Worm (Caenorhabditis elegans) whole organism, L4 larva: Measurements from ENCODE around the gene F47D12.9.

Experiments
- T26A8.4 ChIP-seq: fragments of 200-800 bp; sonication (Bioruptor generic); IDR thresholded peaks from 2 replicates; pipeline ENCODE4 v1.3.6; 2022; ENCODE audit warnings: missing genetic modification characterization, missing compliant biosample characterization
- Y105C5A.15 ChIP-seq: fragments of 200-800 bp; sonication (Bioruptor generic); IDR thresholded peaks from 2 replicates; pipeline ENCODE4 v1.3.6; 2022; ENCODE audit warnings: missing genetic modification characterization, missing compliant biosample characterization
- Y5F2A.4 ChIP-seq: fragments of 200-800 bp; sonication (Bioruptor generic); optimal IDR thresholded peaks from 2 replicates; lab custom pipeline; 2018; ENCODE audit warnings: mild to moderate bottlenecking, missing genetic modification characterization, missing compliant biosample characterization
- aly-2 ChIP-seq: sonication (generic microtip); optimal IDR thresholded peaks from 2 replicates; lab custom pipeline; 2018; ENCODE audit warnings: missing biosample characterization, missing genetic modification characterization
- ama-1 ChIP-seq: fragments of 150-350 bp; optimal IDR thresholded peaks from 2 replicates; lab custom pipeline; 2014; ENCODE audit warnings: inconsistent platforms, mixed read lengths
- ceh-20 ChIP-seq: fragments of 200-800 bp; sonication (Bioruptor generic); IDR thresholded peaks from 2 replicates; pipeline ENCODE4 v1.3.6; 2022; ENCODE audit warnings: missing genetic modification reagents, missing genetic modification characterization, missing compliant biosample characterization
- ceh-62 ChIP-seq: sonication (generic microtip); optimal IDR thresholded peaks from 2 replicates; lab custom pipeline; 2017; ENCODE audit warnings: missing biosample characterization, missing genetic modification characterization
- cey-2 ChIP-seq: sonication (generic microtip); optimal IDR thresholded peaks from 3 replicates; lab custom pipeline; 2017; ENCODE audit warnings: missing genetic modification characterization, mild to moderate bottlenecking, missing compliant biosample characterization, antibody characterized with exemption, borderline replicate concordance; ENCODE audit not compliant: insufficient read depth
- daf-16 ChIP-seq, 3 experiments: sonication (generic microtip); optimal IDR thresholded peaks; 2 replicates each; lab custom pipeline; 2016 to 2017; ENCODE audit warnings: missing genetic modification characterization in 3 of 3, missing genetic modification reagents in 3 of 3, mild to moderate bottlenecking in 2 of 3, missing compliant biosample characterization in 2 of 3, missing biosample characterization in 1 of 3, moderate library complexity in 1 of 3
- dmd-6 ChIP-seq: fragments of 200-800 bp; sonication (Bioruptor generic); IDR thresholded peaks from 2 replicates; pipeline ENCODE4 v1.3.6; 2022; ENCODE audit warnings: missing genetic modification reagents, missing genetic modification characterization, missing compliant biosample characterization
- fkh-10 ChIP-seq: fragments of 150-350 bp; optimal IDR thresholded peaks from 2 replicates; lab custom pipeline; 2014; ENCODE audit warnings: missing biosample characterization, missing genetic modification reagents, missing genetic modification characterization
- hlh-11 ChIP-seq: fragments of 200-800 bp; sonication (Bioruptor generic); optimal IDR thresholded peaks from 2 replicates; lab custom pipeline; 2018; ENCODE audit warnings: mild to moderate bottlenecking, missing genetic modification characterization, missing compliant biosample characterization
- hlh-30 ChIP-seq: sonication (generic microtip); optimal IDR thresholded peaks from 2 replicates; lab custom pipeline; 2017; ENCODE audit warnings: antibody characterized with exemption, mild to moderate bottlenecking, missing genetic modification characterization, missing compliant biosample characterization; ENCODE audit not compliant: insufficient read depth
- hmg-1.1 ChIP-seq: fragments of 200-800 bp; sonication (Bioruptor generic); IDR thresholded peaks from 2 replicates; pipeline ENCODE4 v1.3.6; 2022; ENCODE audit warnings: missing genetic modification reagents, missing genetic modification characterization, missing compliant biosample characterization
- lin-1 ChIP-seq: fragments of 200-800 bp; sonication (Bioruptor generic); IDR thresholded peaks from 2 replicates; pipeline ENCODE4 v1.3.6; 2022; ENCODE audit warnings: missing genetic modification reagents, missing genetic modification characterization, missing compliant biosample characterization
- lin-13 ChIP-seq: fragments of 150-350 bp; optimal IDR thresholded peaks from 2 replicates; lab custom pipeline; 2014; ENCODE audit warnings: missing biosample characterization, missing genetic modification reagents, missing genetic modification characterization
- lin-15B ChIP-seq: fragments of 150-350 bp; sonication (generic microtip); optimal IDR thresholded peaks from 3 replicates; lab custom pipeline; 2014; ENCODE audit warnings: missing biosample characterization, missing genetic modification characterization
- lin-39 ChIP-seq: fragments of 150-350 bp; optimal IDR thresholded peaks from 2 replicates; lab custom pipeline; 2014; ENCODE audit warnings: missing biosample characterization, missing genetic modification reagents, missing genetic modification characterization
- mep-1 ChIP-seq: fragments of 150-350 bp; sonication (generic microtip); optimal IDR thresholded peaks from 3 replicates; lab custom pipeline; 2014; ENCODE audit warnings: missing biosample characterization, missing genetic modification characterization
- mes-2 ChIP-seq: sonication (generic microtip); optimal IDR thresholded peaks from 2 replicates; lab custom pipeline; 2016; ENCODE audit warnings: missing genotype, mild to moderate bottlenecking, missing genetic modification characterization, missing compliant biosample characterization; ENCODE audit not compliant: poor library complexity, severe bottlenecking
- nhr-25 ChIP-seq: sonication (generic microtip); optimal IDR thresholded peaks from 2 replicates; lab custom pipeline; 2017; ENCODE audit warnings: missing genetic modification characterization, mild to moderate bottlenecking, missing compliant biosample characterization, antibody characterized with exemption, moderate library complexity, borderline replicate concordance; ENCODE audit not compliant: insufficient read depth
- nhr-28 ChIP-seq: fragments of 150-350 bp; optimal IDR thresholded peaks from 2 replicates; lab custom pipeline; 2014; ENCODE audit warnings: missing biosample characterization, missing genetic modification characterization
- nhr-76 ChIP-seq: fragments of 150-350 bp; optimal IDR thresholded peaks from 2 replicates; lab custom pipeline; 2014; ENCODE audit warnings: missing biosample characterization, missing genetic modification characterization
- pha-4 ChIP-seq, 2 experiments: fragments of 150-350 bp in 1 of 2; fragments of 200-800 bp in 1 of 2; sonication (Bioruptor generic) in 1 of 2; IDR thresholded peaks in 1 of 2; optimal IDR thresholded peaks in 1 of 2; 2 replicates each; pipeline versions ENCODE4 v1.3.6 to Lab custom; 2014 to 2022; ENCODE audit warnings: missing genetic modification characterization in 2 of 2, missing genetic modification reagents in 2 of 2, missing biosample characterization in 1 of 2, missing compliant biosample characterization in 1 of 2
- pqm-1 ChIP-seq: sonication (generic microtip); optimal IDR thresholded peaks from 2 replicates; lab custom pipeline; 2017; ENCODE audit warnings: missing biosample characterization, missing genetic modification characterization
- rbr-2 ChIP-seq: sonication (generic microtip); optimal IDR thresholded peaks from 2 replicates; lab custom pipeline; 2016; ENCODE audit warnings: missing genotype, missing genetic modification characterization, missing compliant biosample characterization
- saeg-2 ChIP-seq: fragments of 200-800 bp; sonication (Bioruptor generic); IDR thresholded peaks from 2 replicates; pipeline ENCODE4 v1.3.6; 2022; ENCODE audit warnings: missing genetic modification reagents, missing genetic modification characterization, missing compliant biosample characterization
- snpc-4 ChIP-seq: fragments of 150-350 bp; optimal IDR thresholded peaks from 2 replicates; lab custom pipeline; 2014; ENCODE audit warnings: missing biosample characterization, missing genetic modification characterization
- spr-3 ChIP-seq: fragments of 200-800 bp; sonication (Bioruptor generic); optimal IDR thresholded peaks from 2 replicates; lab custom pipeline; 2018; ENCODE audit warnings: mild to moderate bottlenecking, missing genetic modification characterization, missing compliant biosample characterization
- unc-130 ChIP-seq: sonication (generic microtip); optimal IDR thresholded peaks from 2 replicates; lab custom pipeline; 2016; ENCODE audit warnings: missing genetic modification reagents, missing genetic modification characterization, missing compliant biosample characterization
- unc-39 ChIP-seq: sonication (generic microtip); optimal IDR thresholded peaks from 2 replicates; lab custom pipeline; 2017; ENCODE audit warnings: missing biosample characterization, missing genetic modification characterization
- unc-62 ChIP-seq, 3 experiments: fragments of 150-350 bp in 1 of 3; sonication (generic microtip); optimal IDR thresholded peaks in 2 of 3; peaks in 1 of 3; 1 replicate in 1 of 3; 2 replicates in 2 of 3; lab custom pipeline; 2014 to 2017; ENCODE audit warnings: missing biosample characterization in 3 of 3, missing genetic modification characterization in 3 of 3, missing genetic modification reagents in 3 of 3, missing genotype in 1 of 3
- zag-1 ChIP-seq: fragments of 150-350 bp; optimal IDR thresholded peaks from 2 replicates; lab custom pipeline; 2014; ENCODE audit warnings: missing biosample characterization, missing genetic modification characterization
- ztf-11 ChIP-seq: fragments of 150-350 bp; optimal IDR thresholded peaks from 2 replicates; lab custom pipeline; 2014; ENCODE audit warnings: missing biosample characterization, missing genetic modification characterization

F47D12.9 gene

ce11 chrIII:6339919-6340434 is 36.8 kb upstream of the F47D12.9 start, which contains the start of gene let-767:
Gene let-767 (minus strand): TSS chrIII:6339969.
- no peak for TF ChIP-seq pha-4 (GFP tag; IDR thresholded peaks at IDR 0.05; lab: Robert Waterston, UW)
- no peak for TF ChIP-seq pha-4 (tag; optimal IDR thresholded peaks at IDR 0.05; lab: Kevin White, UChicago)
- TF ChIP-seq hlh-11 (tag; lab: Kevin White, UChicago) = peak; percentile 28
- TF ChIP-seq mep-1 = peak; percentile 21
- TF ChIP-seq daf-16 (GFP tag; optimal IDR thresholded peaks at IDR 0.05; lab: Kevin White, UChicago) = no peak
- TF ChIP-seq daf-16 (tag; optimal IDR thresholded peaks at IDR 0.05; lab: Kevin White, UChicago) = peak; percentile 68
- no peak for TF ChIP-seq nhr-25 (tag; lab: Kevin White, UChicago)
- TF ChIP-seq nhr-28 = peak; percentile 41
- TF ChIP-seq dmd-6 (GFP tag; lab: Robert Waterston, UW) = peak; percentile 7; the same call in 1 of the 2 replicates
- TF ChIP-seq T26A8.4 (GFP tag; lab: Robert Waterston, UW) = no peak
- peak; percentile 70 for TF ChIP-seq pqm-1
- TF ChIP-seq lin-13 = peak; percentile 47

DNA sequence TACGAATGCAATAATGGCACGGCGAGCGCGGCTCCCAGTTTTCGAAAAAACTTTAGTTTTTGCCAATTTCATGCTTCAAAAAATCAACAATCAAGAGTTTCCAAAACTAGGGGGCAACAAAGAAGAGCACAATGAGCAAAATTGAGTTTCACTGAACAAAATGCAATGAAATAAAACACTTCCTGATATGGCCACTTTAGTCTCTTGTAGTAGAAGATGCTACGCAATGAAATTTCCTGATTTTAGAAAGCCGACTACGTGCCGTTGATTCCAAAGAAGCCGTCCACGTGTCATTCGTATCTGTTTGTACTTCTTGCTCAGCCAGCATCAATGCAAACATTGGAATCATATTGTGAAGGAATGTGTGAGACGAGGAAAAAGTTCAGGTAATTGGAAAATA is 31.2 kb upstream of the F47D12.9 start:
- TF ChIP-seq fkh-10 (GFP tag; lab: Kevin White, UChicago) (peak; percentile 24), unc-130 (GFP tag; lab: Kevin White, UChicago) (no peak)
- TF ChIP-seq, all 104 proteins: peak for 1

DNA sequence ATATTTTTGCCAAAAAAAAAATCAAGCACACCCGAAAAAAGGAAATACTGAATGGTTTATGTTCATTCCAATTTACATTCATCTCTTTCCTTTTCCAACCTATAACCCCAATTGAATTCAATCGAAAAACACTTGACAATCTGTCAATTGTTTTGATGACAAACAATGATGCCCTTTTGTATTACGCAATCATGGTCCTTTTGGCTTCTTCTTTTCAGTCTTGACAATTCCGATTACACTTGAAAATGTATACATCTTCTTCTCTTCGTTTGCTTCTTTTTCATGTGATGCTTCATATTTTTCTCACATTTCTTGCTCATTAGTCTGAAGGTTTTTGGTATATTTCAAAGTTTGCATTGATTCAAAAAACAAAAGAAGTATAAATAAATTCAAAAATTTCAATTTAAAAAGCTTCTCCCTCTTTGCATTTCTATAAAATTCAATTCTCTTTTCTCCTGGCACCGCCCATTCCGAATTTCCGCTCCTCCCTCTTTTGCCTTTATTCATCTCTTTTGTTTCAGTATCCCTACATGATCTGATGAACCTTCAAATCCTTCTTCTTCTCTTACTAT is 28.1 kb upstream of the F47D12.9 start, which contains the start of gene C56G2.4:
C56G2.4 (plus strand) TSS at position 522 of the 572 bp plus-strand sequence.
- TF ChIP-seq lin-39 (tag; lab: Kevin White, UChicago) = no peak
- no peak for TF ChIP-seq ceh-62
- no peak for TF ChIP-seq hlh-30 (tag; lab: Kevin White, UChicago)
- no peak for TF ChIP-seq ceh-20
- no peak for TF ChIP-seq ztf-11 (tag; lab: Kevin White, UChicago)
- TF ChIP-seq rbr-2 (tag; lab: Kevin White, UChicago) = no peak
- no peak for TF ChIP-seq unc-39 (tag; lab: Kevin White, UChicago)
- no peak for TF ChIP-seq lin-15B (tag; lab: Kevin White, UChicago)
- TF ChIP-seq spr-3 (GFP tag; lab: Kevin White, UChicago) = no peak
- no peak for TF ChIP-seq saeg-2 (GFP tag; lab: Robert Waterston, UW)
- TF ChIP-seq aly-2 (tag; lab: Kevin White, UChicago) = no peak
- no peak for TF ChIP-seq hmg-1.1 (GFP tag; lab: Robert Waterston, UW)
- no peak for TF ChIP-seq cey-2 (tag; lab: Kevin White, UChicago)
- TF ChIP-seq nhr-76 (tag; lab: Kevin White, UChicago) = no peak
- TF ChIP-seq zag-1 = no peak
- no peak for TF ChIP-seq ama-1 (lab: Kevin White, UChicago)
- no peak for TF ChIP-seq dmd-6 (GFP tag; lab: Robert Waterston, UW)

ce11 chrIII:6324139-6324538 is 21.0 kb upstream of the F47D12.9 start, which contains the start of gene C56G2.5:
Gene C56G2.5 (minus strand): TSS chrIII:6324239.
- TF ChIP-seq dmd-6 (GFP tag; lab: Robert Waterston, UW) (no peak), snpc-4 (tag; lab: Kevin White, UChicago) (no peak), Y105C5A.15 (GFP tag; lab: Robert Waterston, UW) (no peak), unc-62 (GFP tag; optimal IDR thresholded peaks at IDR 0.05 in 1 of 2; lab: Kevin White, UChicago) (peak in 1 of 2 experiments; percentile 38), unc-62 (tag; optimal IDR thresholded peaks at IDR 0.05; lab: Kevin White, UChicago) (no peak), ceh-62 (no peak), Y5F2A.4 (GFP tag; lab: Kevin White, UChicago) (no peak), lin-1 (GFP tag; lab: Robert Waterston, UW) (no peak), mes-2 (no peak), lin-13 (no peak)
- TF ChIP-seq, all 104 proteins: peak for 1
